Worm (Caenorhabditis elegans): ENCODE results near the gene slc-28.2.

Gene slc-28.2

DNA sequence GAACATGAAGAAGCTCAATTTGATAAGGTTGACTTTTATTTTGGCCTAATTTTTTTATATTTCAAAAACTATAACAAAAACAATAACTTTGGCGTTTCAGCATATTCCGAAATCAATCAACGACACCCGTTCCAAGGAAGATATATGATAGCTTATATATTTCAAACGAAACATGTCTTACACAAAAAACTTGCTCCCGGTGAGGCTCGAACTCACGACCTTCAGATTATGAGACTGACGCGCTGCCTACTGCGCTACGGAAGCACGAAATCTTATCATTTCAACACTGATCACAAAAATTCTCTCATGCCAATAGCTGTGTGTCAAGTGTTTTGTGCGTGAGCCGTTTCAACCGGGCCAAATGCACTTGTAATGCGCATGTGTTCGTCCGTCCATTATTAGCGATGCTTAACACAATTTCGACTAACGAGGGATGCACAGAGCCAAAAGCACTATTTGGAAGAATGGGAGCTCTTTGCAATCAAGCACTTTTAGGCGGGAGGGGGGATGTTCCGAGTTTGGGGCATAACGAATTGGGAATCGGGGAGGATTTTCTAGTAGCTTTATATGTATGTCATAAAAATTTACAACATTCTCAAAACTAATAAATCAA, 4.8 kb upstream of the slc-28.2 start (continued):
- TF ChIP-seq Y67H2A.10 (GFP tag; conservative IDR thresholded peaks at IDR 0.05) (no peak), efl-1 (GFP tag; optimal IDR thresholded peaks at IDR 0.05) (no peak), mcd-1 (GFP tag; IDR thresholded peaks at IDR 0.05) (no peak), egl-44 (GFP tag; IDR thresholded peaks at IDR 0.05) (no peak), athp-1 (tag; optimal IDR thresholded peaks at IDR 0.05) (no peak), chd-7 (tag; optimal IDR thresholded peaks at IDR 0.05) (no peak), zfh-2 (GFP tag; conservative IDR thresholded peaks at IDR 0.05) (no peak), hmg-20 (GFP tag; IDR thresholded peaks at IDR 0.05) (no peak), F57C9.4 (tag; optimal IDR thresholded peaks at IDR 0.05) (no peak), D2030.7 (GFP tag; IDR thresholded peaks at IDR 0.05) (peak; percentile 10; the same call in 1 of the 2 replicates), zim-3 (tag; optimal IDR thresholded peaks at IDR 0.05) (no peak), madf-8 (GFP tag; conservative IDR thresholded peaks at IDR 0.05) (no peak), hrde-1 (tag; optimal IDR thresholded peaks at IDR 0.05; ENCODE audit: borderline replicate concordance) (no peak), K12H6.12 (tag; optimal IDR thresholded peaks at IDR 0.05) (no peak), bed-1 (GFP tag; IDR thresholded peaks at IDR 0.05) (no peak), nhr-120 (GFP tag; IDR thresholded peaks at IDR 0.05) (no peak), B0035.1 (tag; optimal IDR thresholded peaks at IDR 0.05) (no peak), egl-18 (GFP tag; IDR thresholded peaks at IDR 0.05) (no peak), F57A8.1 (GFP tag; optimal IDR thresholded peaks at IDR 0.05) (no peak), T07F8.4 (tag; optimal IDR thresholded peaks at IDR 0.05) (no peak), let-526 (GFP tag; IDR thresholded peaks at IDR 0.05) (no peak), attf-5 (GFP tag; optimal IDR thresholded peaks at IDR 0.05) (no peak), let-607 (tag; optimal IDR thresholded peaks at IDR 0.05) (no peak), snpc-1.3 (tag; optimal IDR thresholded peaks at IDR 0.05; ENCODE audit: insufficient read depth) (no peak), attf-6 (GFP tag; IDR thresholded peaks at IDR 0.05) (no peak), sdz-38 (tag; optimal IDR thresholded peaks at IDR 0.05) (no peak), ztf-3 (GFP tag; optimal IDR thresholded peaks at IDR 0.05) (no peak), B0336.3 (GFP tag; IDR thresholded peaks at IDR 0.05) (no peak), him-1 (tag; optimal IDR thresholded peaks at IDR 0.05) (no peak), mel-28 (tag; optimal IDR thresholded peaks at IDR 0.05; ENCODE audit: borderline replicate concordance) (no peak), bed-2 (GFP tag; IDR thresholded peaks at IDR 0.05) (no peak), hlh-26 (GFP tag; conservative IDR thresholded peaks at IDR 0.05) (no peak), F23B12.7 (tag; optimal IDR thresholded peaks at IDR 0.05; ENCODE audit: insufficient read depth) (no peak), snpc-1.1 (tag; optimal IDR thresholded peaks at IDR 0.05; ENCODE audit: insufficient read depth) (no peak), atf-7 (tag; optimal IDR thresholded peaks at IDR 0.05) (no peak), lin-40 (tag; optimal IDR thresholded peaks at IDR 0.05) (no peak), tbp1 (GFP tag; optimal IDR thresholded peaks at IDR 0.05) (peak; percentile 84), hlh-12 (tag; optimal IDR thresholded peaks at IDR 0.05) (no peak), rpc-1 (optimal IDR thresholded peaks at IDR 0.05) (peak; percentile 77), rpc-1 (tag; optimal IDR thresholded peaks at IDR 0.05) (peak; percentile 82), K11D2.4 (GFP tag; IDR thresholded peaks at IDR 0.05) (no peak), nhr-80 (tag; optimal IDR thresholded peaks at IDR 0.05) (no peak), F49E8.2 (tag; optimal IDR thresholded peaks at IDR 0.05; ENCODE audit: insufficient read depth) (no peak), cebp-1 (GFP tag; IDR thresholded peaks at IDR 0.05) (no peak), cebp-1 (tag; optimal IDR thresholded peaks at IDR 0.05) (no peak), F33H1.4 (GFP tag; IDR thresholded peaks at IDR 0.05) (no peak), nfya-1 (tag; optimal IDR thresholded peaks at IDR 0.05; ENCODE audit: borderline replicate concordance, insufficient read depth) (no peak), tbx-9 (tag; optimal IDR thresholded peaks at IDR 0.05; ENCODE audit: borderline replicate concordance) (no peak)

Measured in whole organism, young adult.